Worm (Caenorhabditis elegans) whole organism, late embryonic: ENCODE data around the gene sru-24.

ENCODE experiments used
- ama-1 ChIP-seq: fragments of 150-350 bp; optimal IDR thresholded peaks from 2 replicates; lab custom pipeline; 2014
- ceh-9 ChIP-seq: sonication (generic microtip); optimal IDR thresholded peaks from 2 replicates; lab custom pipeline; 2016; ENCODE audit warnings: mild to moderate bottlenecking, missing genetic modification characterization, inconsistent platforms, missing compliant biosample characterization
- elt-2 ChIP-seq: sonication (generic microtip); optimal IDR thresholded peaks from 2 replicates; lab custom pipeline; 2016; ENCODE audit warnings: missing genetic modification reagents, missing genetic modification characterization, missing compliant biosample characterization
- fax-1 ChIP-seq: sonication (generic microtip); optimal IDR thresholded peaks from 2 replicates; lab custom pipeline; 2016; ENCODE audit warnings: missing genotype, missing genetic modification characterization, missing compliant biosample characterization
- nhr-11 ChIP-seq: fragments of 150-350 bp; optimal IDR thresholded peaks from 2 replicates; lab custom pipeline; 2014; ENCODE audit warnings: missing biosample characterization, missing genetic modification characterization
- npax-4 ChIP-seq: sonication (generic microtip); optimal IDR thresholded peaks from 2 replicates; lab custom pipeline; 2016; ENCODE audit warnings: missing genetic modification characterization, missing compliant biosample characterization
- ref-2 ChIP-seq: sonication (generic microtip); optimal IDR thresholded peaks from 2 replicates; lab custom pipeline; 2016; ENCODE audit warnings: missing genetic modification characterization, missing compliant biosample characterization
- unc-55 ChIP-seq: sonication (generic microtip); optimal IDR thresholded peaks from 2 replicates; lab custom pipeline; 2017; ENCODE audit warnings: missing biosample characterization, missing genetic modification reagents, missing genetic modification characterization
- ztf-16 ChIP-seq: sonication (generic microtip); optimal IDR thresholded peaks from 2 replicates; lab custom pipeline; 2017; ENCODE audit warnings: missing genetic modification characterization, missing compliant biosample characterization

ce11 chrV:646888-647287 is 24.4 kb downstream of the sru-24 start, which contains the start of gene ugt-42:
- TF ChIP-seq nhr-11 (tag; lab: Kevin White, UChicago), result no peak
- no peak for TF ChIP-seq elt-2 (tag; lab: Kevin White, UChicago)
- no peak for TF ChIP-seq ama-1 (lab: Kevin White, UChicago)
- TF ChIP-seq ref-2 (tag; lab: Kevin White, UChicago), result no peak
- no peak for TF ChIP-seq ztf-16 (tag; lab: Kevin White, UChicago)
- no peak for TF ChIP-seq npax-4 (tag; lab: Kevin White, UChicago)
- TF ChIP-seq ceh-9 (tag; lab: Kevin White, UChicago), result no peak
- no peak for TF ChIP-seq fax-1 (tag; lab: Kevin White, UChicago)
- TF ChIP-seq unc-55 (GFP tag; lab: Kevin White, UChicago), result no peak
